Worm (Caenorhabditis elegans) whole organism, young adult: ENCODE measurements around the gene ksr-1.

ENCODE experiments used
- F57A8.1 ChIP-seq: fragments of 200-800 bp; sonication (Bioruptor generic); optimal IDR thresholded peaks from 2 replicates; lab custom pipeline; 2018; ENCODE audit warnings: mild to moderate bottlenecking, missing genetic modification characterization, moderate library complexity, missing compliant biosample characterization
- K12H6.12 ChIP-seq: fragments of 200-800 bp; sonication (Bioruptor generic); optimal IDR thresholded peaks from 2 replicates; lab custom pipeline; 2018; ENCODE audit warnings: mild to moderate bottlenecking, missing genetic modification characterization, missing compliant biosample characterization
- ama-1 ChIP-seq, 3 experiments: fragments of 150-350 bp in 1 of 3; sonication (generic microtip) in 2 of 3; optimal IDR thresholded peaks; 2 replicates each; lab custom pipeline; 2014 to 2018; ENCODE audit warnings: missing biosample characterization in 2 of 3, missing genetic modification characterization in 2 of 3, missing genetic modification reagents in 2 of 3
- aptf-3 ChIP-seq: fragments of 200-800 bp; sonication (Bioruptor generic); IDR thresholded peaks from 2 replicates; pipeline ENCODE4 v1.3.6; 2022; ENCODE audit warnings: missing genetic modification characterization, missing compliant biosample characterization
- attf-3 ChIP-seq: fragments of 200-800 bp; sonication (Bioruptor generic); conservative IDR thresholded peaks from 2 replicates; pipeline ENCODE4 v1.3.6; 2022; ENCODE audit warnings: missing genetic modification reagents, missing genetic modification characterization, missing compliant biosample characterization
- ceh-27 ChIP-seq: fragments of 200-800 bp; sonication (Bioruptor generic); optimal IDR thresholded peaks from 2 replicates; lab custom pipeline; 2018; ENCODE audit warnings: mild to moderate bottlenecking, missing genetic modification characterization, moderate library complexity, missing compliant biosample characterization
- dox-1 ChIP-seq: fragments of 200-800 bp; sonication (Bioruptor generic); IDR thresholded peaks from 2 replicates; pipeline ENCODE4 v1.3.6; 2022; ENCODE audit warnings: missing genetic modification reagents, missing genetic modification characterization, missing compliant biosample characterization
- dpl-1 ChIP-seq: fragments of 150-350 bp; optimal IDR thresholded peaks from 2 replicates; lab custom pipeline; 2014; ENCODE audit warnings: missing biosample characterization, missing genetic modification reagents, missing genetic modification characterization
- efl-1 ChIP-seq: fragments of 150-350 bp; optimal IDR thresholded peaks from 2 replicates; lab custom pipeline; 2014; ENCODE audit warnings: missing biosample characterization, missing genetic modification reagents, missing genetic modification characterization
- hrde-1 ChIP-seq: sonication (generic microtip); optimal IDR thresholded peaks from 2 replicates; lab custom pipeline; 2016; ENCODE audit warnings: missing genetic modification characterization, mild to moderate bottlenecking, missing compliant biosample characterization, moderate library complexity, missing genotype, missing genetic modification reagents, borderline replicate concordance
- mel-28 ChIP-seq: sonication (generic microtip); optimal IDR thresholded peaks from 2 replicates; lab custom pipeline; 2016; ENCODE audit warnings: borderline replicate concordance, mild to moderate bottlenecking, missing genetic modification characterization, missing compliant biosample characterization
- snpc-3.4 ChIP-seq: sonication (generic microtip); optimal IDR thresholded peaks from 2 replicates; lab custom pipeline; 2017; ENCODE audit warnings: missing genetic modification characterization, mild to moderate bottlenecking, missing compliant biosample characterization, antibody characterized with exemption, moderate library complexity, missing genotype, missing genetic modification reagents
- ztf-22 ChIP-seq: fragments of 200-800 bp; sonication (Bioruptor generic); optimal IDR thresholded peaks from 2 replicates; lab custom pipeline; 2018; ENCODE audit warnings: mild to moderate bottlenecking, missing genetic modification characterization, moderate library complexity, missing compliant biosample characterization
- ztf-26 ChIP-seq: sonication (generic microtip); optimal IDR thresholded peaks from 2 replicates; lab custom pipeline; 2017; ENCODE audit warnings: missing genetic modification characterization, missing compliant biosample characterization

DNA sequence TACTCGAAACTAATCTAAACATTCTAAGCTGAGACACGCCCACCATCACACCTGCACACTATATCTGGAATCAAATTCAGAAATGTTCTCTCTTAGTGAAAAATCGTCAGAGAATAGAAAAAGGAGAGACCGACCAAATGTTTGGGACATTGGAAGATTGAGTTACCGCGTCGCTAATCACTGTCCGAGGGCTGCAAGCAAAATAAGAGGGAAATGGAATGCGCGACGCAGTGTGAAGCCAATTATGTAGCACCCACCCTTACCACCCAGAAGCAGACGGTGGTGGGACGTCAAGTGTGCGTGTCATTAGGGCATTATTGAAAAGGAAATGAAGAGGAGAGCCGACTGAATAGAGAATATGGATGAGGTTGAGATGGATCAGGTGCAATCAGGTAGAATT lies 36.6 kb downstream of the ksr-1 start:
- TF ChIP-seq dpl-1 (GFP tag; lab: Kevin White, UChicago) (no peak), ama-1 (optimal IDR thresholded peaks at IDR 0.05; lab: Kevin White, UChicago) (no peak), ama-1 (GFP tag; optimal IDR thresholded peaks at IDR 0.05; lab: Kevin White, UChicago) (no peak), mel-28 (tag; lab: Kevin White, UChicago) (no peak), aptf-3 (no peak), ceh-27 (GFP tag; lab: Kevin White, UChicago) (no peak), K12H6.12 (tag; lab: Kevin White, UChicago) (no peak), snpc-3.4 (tag; lab: Kevin White, UChicago) (no peak), ztf-22 (GFP tag; lab: Kevin White, UChicago) (no peak), hrde-1 (tag; lab: Kevin White, UChicago) (no peak), attf-3 (no peak), ztf-26 (tag; lab: Kevin White, UChicago) (no peak), efl-1 (no peak), dox-1 (GFP tag; lab: Robert Waterston, UW) (no peak), F57A8.1 (GFP tag; lab: Kevin White, UChicago) (no peak)
